Worm (Caenorhabditis elegans) whole organism, L2 larva: ENCODE results near the gene C09E10.3.

Experiments used
- C34F6.9 ChIP-seq: fragments of 150-350 bp; optimal IDR thresholded peaks from 2 replicates; lab custom pipeline; 2014; ENCODE audit warnings: missing biosample characterization, missing genetic modification characterization
- F13H6.1 ChIP-seq: sonication (generic microtip); optimal IDR thresholded peaks from 2 replicates; lab custom pipeline; 2016; ENCODE audit warnings: missing genetic modification characterization, missing compliant biosample characterization
- R02D3.7 ChIP-seq: fragments of 150-350 bp; optimal IDR thresholded peaks from 2 replicates; lab custom pipeline; 2014; ENCODE audit warnings: missing biosample characterization, missing genetic modification characterization
- Y55F3AM.14 ChIP-seq: fragments of 200-800 bp; sonication (Bioruptor generic); optimal IDR thresholded peaks from 2 replicates; lab custom pipeline; 2018; ENCODE audit warnings: mild to moderate bottlenecking, missing genetic modification characterization, missing compliant biosample characterization
- ZK546.5 ChIP-seq: sonication (generic microtip); optimal IDR thresholded peaks from 2 replicates; lab custom pipeline; 2017; ENCODE audit warnings: missing biosample characterization, missing genetic modification characterization
- alr-1 ChIP-seq: fragments of 150-350 bp; optimal IDR thresholded peaks from 2 replicates; lab custom pipeline; 2014; ENCODE audit warnings: missing biosample characterization, missing genetic modification characterization
- aly-2 ChIP-seq: fragments of 150-350 bp; optimal IDR thresholded peaks from 2 replicates; lab custom pipeline; 2014; ENCODE audit warnings: missing biosample characterization, missing genetic modification characterization
- ama-1 ChIP-seq: fragments of 150-350 bp; optimal IDR thresholded peaks from 2 replicates; lab custom pipeline; 2018; ENCODE audit warnings: inconsistent platforms
- blmp-1 ChIP-seq: sonication (generic microtip); optimal IDR thresholded peaks from 2 replicates; lab custom pipeline; 2017; ENCODE audit warnings: missing genetic modification characterization, mild to moderate bottlenecking, missing compliant biosample characterization, antibody characterized with exemption, moderate library complexity; ENCODE audit not compliant: insufficient read depth
- ceh-16 ChIP-seq: fragments of 150-350 bp; optimal IDR thresholded peaks from 2 replicates; lab custom pipeline; 2014; ENCODE audit warnings: missing biosample characterization, missing genetic modification characterization
- crh-2 ChIP-seq: sonication (generic microtip); optimal IDR thresholded peaks from 2 replicates; lab custom pipeline; 2017; ENCODE audit warnings: missing biosample characterization, missing genetic modification characterization
- dmd-4 ChIP-seq: sonication (generic microtip); optimal IDR thresholded peaks from 2 replicates; lab custom pipeline; 2017; ENCODE audit warnings: missing biosample characterization, missing genetic modification characterization
- egl-27 ChIP-seq: sonication (generic microtip); optimal IDR thresholded peaks from 3 replicates; lab custom pipeline; 2017; ENCODE audit warnings: missing biosample characterization, missing genetic modification reagents, missing genetic modification characterization
- elt-1 ChIP-seq: fragments of 150-350 bp; optimal IDR thresholded peaks from 2 replicates; lab custom pipeline; 2014; ENCODE audit warnings: missing biosample characterization, missing genetic modification characterization
- elt-3 ChIP-seq: sonication (generic microtip); optimal IDR thresholded peaks from 2 replicates; lab custom pipeline; 2017; ENCODE audit warnings: missing biosample characterization, missing genetic modification characterization
- fos-1 ChIP-seq: fragments of 150-350 bp; optimal IDR thresholded peaks from 2 replicates; lab custom pipeline; 2014; ENCODE audit warnings: missing biosample characterization, missing genetic modification characterization
- gmeb-1 ChIP-seq: fragments of 150-350 bp; optimal IDR thresholded peaks from 2 replicates; lab custom pipeline; 2014; ENCODE audit warnings: missing biosample characterization, missing genetic modification characterization
- lin-11 ChIP-seq: fragments of 150-350 bp; sonication (generic microtip); optimal IDR thresholded peaks from 2 replicates; lab custom pipeline; 2014; ENCODE audit warnings: missing biosample characterization, missing genetic modification characterization, inconsistent platforms, mixed read lengths
- lin-13 ChIP-seq: fragments of 150-350 bp; optimal IDR thresholded peaks from 2 replicates; lab custom pipeline; 2014; ENCODE audit warnings: missing biosample characterization, missing genetic modification reagents, missing genetic modification characterization
- lin-39 ChIP-seq: fragments of 150-350 bp; optimal IDR thresholded peaks from 2 replicates; lab custom pipeline; 2014; ENCODE audit warnings: missing biosample characterization, missing genetic modification reagents, missing genetic modification characterization
- lsy-2 ChIP-seq, 2 experiments: fragments of 150-350 bp in 1 of 2; sonication (generic microtip) in 1 of 2; optimal IDR thresholded peaks; 2 replicates each; lab custom pipeline; 2014 to 2017; ENCODE audit warnings: missing biosample characterization in 2 of 2, missing genetic modification characterization in 2 of 2
- mab-5 ChIP-seq: fragments of 150-350 bp; optimal IDR thresholded peaks from 2 replicates; lab custom pipeline; 2014; ENCODE audit warnings: missing biosample characterization, missing genetic modification characterization
- mbf-1 ChIP-seq: sonication (generic microtip); optimal IDR thresholded peaks from 2 replicates; lab custom pipeline; 2017; ENCODE audit warnings: missing biosample characterization, missing genetic modification characterization
- mdl-1 ChIP-seq, 2 experiments: fragments of 150-350 bp in 1 of 2; sonication (generic microtip) in 1 of 2; optimal IDR thresholded peaks; 2 replicates each; lab custom pipeline; 2017; ENCODE audit warnings: missing biosample characterization in 2 of 2, missing genetic modification characterization in 2 of 2
- nhr-10 ChIP-seq: sonication (generic microtip); optimal IDR thresholded peaks from 2 replicates; lab custom pipeline; 2017; ENCODE audit warnings: missing biosample characterization, missing genetic modification characterization
- nhr-11 ChIP-seq: fragments of 150-350 bp; optimal IDR thresholded peaks from 2 replicates; lab custom pipeline; 2014; ENCODE audit warnings: missing biosample characterization, missing genetic modification characterization
- nhr-12 ChIP-seq: fragments of 150-350 bp; optimal IDR thresholded peaks from 2 replicates; lab custom pipeline; 2014; ENCODE audit warnings: missing biosample characterization, missing genetic modification characterization
- nhr-129 ChIP-seq: fragments of 150-350 bp; optimal IDR thresholded peaks from 2 replicates; lab custom pipeline; 2014; ENCODE audit warnings: missing biosample characterization, missing genetic modification characterization
- nhr-21 ChIP-seq: fragments of 150-350 bp; optimal IDR thresholded peaks from 2 replicates; lab custom pipeline; 2014; ENCODE audit warnings: missing biosample characterization, missing genetic modification characterization
- nhr-23 ChIP-seq: fragments of 150-350 bp; optimal IDR thresholded peaks from 2 replicates; lab custom pipeline; 2014; ENCODE audit warnings: missing biosample characterization, missing genetic modification reagents, missing genetic modification characterization
- nhr-237 ChIP-seq: fragments of 150-350 bp; optimal IDR thresholded peaks from 2 replicates; lab custom pipeline; 2014; ENCODE audit warnings: missing biosample characterization, missing genetic modification characterization
- nhr-25 ChIP-seq: fragments of 150-350 bp; sonication (generic microtip); optimal IDR thresholded peaks from 3 replicates; lab custom pipeline; 2014; ENCODE audit warnings: missing biosample characterization, missing genetic modification characterization
- nhr-6 ChIP-seq: fragments of 150-350 bp; optimal IDR thresholded peaks from 2 replicates; lab custom pipeline; 2014; ENCODE audit warnings: missing biosample characterization, missing genetic modification characterization
- nhr-77 ChIP-seq: fragments of 150-350 bp; optimal IDR thresholded peaks from 2 replicates; lab custom pipeline; 2014; ENCODE audit warnings: missing biosample characterization, missing genetic modification characterization
- peb-1 ChIP-seq: fragments of 150-350 bp; optimal IDR thresholded peaks from 2 replicates; lab custom pipeline; 2014; ENCODE audit warnings: missing biosample characterization, missing genetic modification characterization
- sem-4 ChIP-seq: fragments of 150-350 bp; optimal IDR thresholded peaks from 2 replicates; lab custom pipeline; 2014; ENCODE audit warnings: missing biosample characterization, missing genetic modification reagents, missing genetic modification characterization
- skn-1 ChIP-seq: sonication (generic microtip); optimal IDR thresholded peaks from 2 replicates; lab custom pipeline; 2017; ENCODE audit warnings: missing biosample characterization, missing genetic modification characterization
- sma-3 ChIP-seq: sonication (generic microtip); optimal IDR thresholded peaks from 2 replicates; lab custom pipeline; 2016; ENCODE audit warnings: missing genetic modification reagents, missing genetic modification characterization, missing compliant biosample characterization
- sma-9 ChIP-seq, 2 experiments: fragments of 150-350 bp in 1 of 2; sonication (generic microtip) in 1 of 2; optimal IDR thresholded peaks; 2 replicates each; lab custom pipeline; 2014 to 2016; ENCODE audit warnings: missing genetic modification characterization in 2 of 2, mild to moderate bottlenecking in 1 of 2, missing biosample characterization in 1 of 2, missing compliant biosample characterization in 1 of 2, missing genetic modification reagents in 1 of 2, moderate library complexity in 1 of 2
- snpc-4 ChIP-seq: fragments of 150-350 bp; optimal IDR thresholded peaks from 2 replicates; lab custom pipeline; 2014; ENCODE audit warnings: missing biosample characterization, missing genetic modification characterization
- unc-39 ChIP-seq: fragments of 150-350 bp; optimal IDR thresholded peaks from 2 replicates; lab custom pipeline; 2014; ENCODE audit warnings: missing biosample characterization, missing genetic modification characterization
- unc-55 ChIP-seq: fragments of 150-350 bp; sonication (generic microtip); optimal IDR thresholded peaks from 3 replicates; lab custom pipeline; 2014; ENCODE audit warnings: missing biosample characterization, missing genetic modification reagents, missing genetic modification characterization
- unc-62 ChIP-seq: fragments of 150-350 bp; optimal IDR thresholded peaks from 2 replicates; lab custom pipeline; 2014; ENCODE audit warnings: missing biosample characterization, missing genetic modification reagents, missing genetic modification characterization
- zag-1 ChIP-seq: fragments of 150-350 bp; optimal IDR thresholded peaks from 2 replicates; lab custom pipeline; 2014; ENCODE audit warnings: missing biosample characterization, missing genetic modification characterization
- ztf-1 ChIP-seq: fragments of 200-800 bp; sonication (Bioruptor generic); conservative IDR thresholded peaks from 2 replicates; pipeline ENCODE4 v1.3.6; 2022; ENCODE audit warnings: missing genetic modification characterization, missing compliant biosample characterization
- ztf-11 ChIP-seq: sonication (generic microtip); optimal IDR thresholded peaks from 2 replicates; lab custom pipeline; 2017; ENCODE audit warnings: missing biosample characterization, missing genetic modification characterization
- ztf-4 ChIP-seq: fragments of 150-350 bp; optimal IDR thresholded peaks from 2 replicates; lab custom pipeline; 2014; ENCODE audit warnings: missing biosample characterization, missing genetic modification characterization

C09E10.3 gene

DNA sequence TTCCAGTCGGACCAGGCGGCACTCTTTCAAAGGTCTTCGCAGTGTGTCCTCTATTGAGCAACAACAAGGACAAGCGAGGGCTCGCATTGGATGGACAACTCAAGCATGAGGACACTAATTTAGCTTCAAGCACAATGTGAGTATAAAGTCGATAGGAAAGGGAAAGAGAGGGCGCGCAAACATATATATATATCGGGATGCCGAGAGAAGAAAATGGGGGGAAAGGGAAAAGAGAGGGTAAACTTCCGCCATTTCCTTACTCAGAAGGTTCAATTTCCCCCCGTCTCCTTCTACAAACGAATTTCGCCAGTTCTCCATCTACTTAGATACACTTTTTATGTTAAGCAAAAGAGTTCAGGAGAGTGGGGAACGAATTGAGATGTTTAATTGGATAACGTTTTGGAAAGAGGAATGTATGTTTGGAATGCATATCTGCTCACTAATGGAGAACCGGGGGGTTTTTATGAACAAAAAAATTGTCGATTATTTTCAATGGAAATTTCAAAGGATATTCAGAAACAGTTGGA, 38.6 kb downstream of the C09E10.3 start:
- TF ChIP-seq sma-9 (GFP tag; optimal IDR thresholded peaks at IDR 0.05; lab: Kevin White, UChicago) (peak; percentile 19), sma-9 (tag; optimal IDR thresholded peaks at IDR 0.05; lab: Kevin White, UChicago) (no peak), F13H6.1 (tag; lab: Kevin White, UChicago) (peak; percentile 16), unc-55 (peak; percentile 5), peb-1 (tag; lab: Kevin White, UChicago) (no peak), mbf-1 (tag; lab: Kevin White, UChicago) (no peak), C34F6.9 (peak; percentile 32), lsy-2 (tag; optimal IDR thresholded peaks at IDR 0.05; lab: Kevin White, UChicago) (peak in 1 of 2 experiments; percentile 23)

DNA sequence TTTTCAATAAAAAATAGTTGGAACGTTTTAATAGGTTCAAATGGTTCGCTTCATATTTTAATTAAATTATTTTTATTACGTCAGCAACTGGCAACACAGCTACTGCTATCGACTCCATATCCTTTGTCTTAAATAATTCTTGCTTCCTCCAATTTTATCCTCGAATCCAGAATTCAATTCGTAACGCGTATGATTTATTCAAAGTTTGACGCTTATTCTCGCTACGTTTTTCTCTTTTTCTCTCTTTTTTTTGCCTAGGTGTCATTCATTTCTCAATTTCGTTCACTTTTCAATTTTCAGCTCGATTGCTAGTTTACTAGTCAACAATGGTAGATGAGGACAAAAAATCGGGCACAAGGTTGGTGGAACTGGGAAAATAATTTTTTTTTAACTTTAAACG, 40.7 kb downstream of the C09E10.3 start, which contains the start of gene arr-1:
arr-1 (plus strand) TSS at position 301 of the 400 bp plus-strand sequence.
- TF ChIP-seq unc-39 (tag; lab: Kevin White, UChicago) (no peak), mab-5 (tag; lab: Kevin White, UChicago) (no peak), lsy-2 (tag; optimal IDR thresholded peaks at IDR 0.05; lab: Kevin White, UChicago) (no peak), lin-13 (no peak), sem-4 (tag; lab: Kevin White, UChicago) (no peak), gmeb-1 (tag; lab: Kevin White, UChicago) (no peak), skn-1 (no peak), ztf-11 (no peak), R02D3.7 (no peak), F13H6.1 (tag; lab: Kevin White, UChicago) (no peak)
- TF ChIP-seq, all 48 proteins: peak for 0

ce11 chrX:949466-949865, 41.7 kb downstream of the C09E10.3 start:
- no peak for TF ChIP-seq ama-1 (lab: Kevin White, UChicago)
- TF ChIP-seq nhr-25 (tag; lab: Kevin White, UChicago), result peak; percentile 75
- no peak for TF ChIP-seq nhr-77 (tag; lab: Kevin White, UChicago)
- TF ChIP-seq nhr-6 (tag; lab: Kevin White, UChicago), result peak; percentile 93
- peak; percentile 84 for TF ChIP-seq ceh-16 (tag; lab: Kevin White, UChicago)
- peak; percentile 78 for TF ChIP-seq sma-3 (GFP tag; lab: Kevin White, UChicago)
- peak; percentile 91 for TF ChIP-seq Y55F3AM.14 (GFP tag; lab: Kevin White, UChicago)
- no peak for TF ChIP-seq R02D3.7
- TF ChIP-seq mab-5 (tag; lab: Kevin White, UChicago), result peak; percentile 96
- no peak for TF ChIP-seq dmd-4 (tag; lab: Kevin White, UChicago)
- TF ChIP-seq unc-55, result peak; percentile 99
- TF ChIP-seq blmp-1 (tag; lab: Kevin White, UChicago), result peak; percentile 57
- TF ChIP-seq snpc-4, result peak; percentile 74
- TF ChIP-seq nhr-21, result peak; percentile 87
- TF ChIP-seq skn-1, result peak; percentile 54
- peak; percentile 83 for TF ChIP-seq lin-11 (tag; lab: Kevin White, UChicago)
- TF ChIP-seq mbf-1 (tag; lab: Kevin White, UChicago), result no peak
- peak; percentile 94 for TF ChIP-seq egl-27
- peak; percentile 13 for TF ChIP-seq ZK546.5 (tag; lab: Kevin White, UChicago)
- TF ChIP-seq gmeb-1 (tag; lab: Kevin White, UChicago), result peak; percentile 64
- no peak for TF ChIP-seq ztf-1 (GFP tag; lab: Robert Waterston, UW)
- TF ChIP-seq nhr-11, result no peak
- peak; percentile 97 for TF ChIP-seq zag-1
- TF ChIP-seq sma-9 (GFP tag; optimal IDR thresholded peaks at IDR 0.05; lab: Kevin White, UChicago), result peak; percentile 95
- TF ChIP-seq sma-9 (tag; optimal IDR thresholded peaks at IDR 0.05; lab: Kevin White, UChicago), result no peak
- no peak for TF ChIP-seq peb-1 (tag; lab: Kevin White, UChicago)
- no peak for TF ChIP-seq nhr-12 (tag; lab: Kevin White, UChicago)
- TF ChIP-seq mdl-1 (tag; optimal IDR thresholded peaks at IDR 0.05; lab: Kevin White, UChicago), result peak in 1 of 2 experiments; percentile 82
- peak; percentile 58 for TF ChIP-seq unc-39 (tag; lab: Kevin White, UChicago)
- TF ChIP-seq lin-39 (tag; lab: Kevin White, UChicago), result peak; percentile 71
- no peak for TF ChIP-seq nhr-23
- TF ChIP-seq nhr-237 (tag; lab: Kevin White, UChicago), result no peak
- peak; percentile 58 for TF ChIP-seq nhr-10
- peak; percentile 44 for TF ChIP-seq ztf-11
- peak; percentile 98 for TF ChIP-seq nhr-129
- TF ChIP-seq fos-1 (tag; lab: Kevin White, UChicago), result peak; percentile 84
- TF ChIP-seq F13H6.1 (tag; lab: Kevin White, UChicago), result peak; percentile 96
- no peak for TF ChIP-seq alr-1 (tag; lab: Kevin White, UChicago)
- peak; percentile 94 for TF ChIP-seq sem-4 (tag; lab: Kevin White, UChicago)
- peak; percentile 73 for TF ChIP-seq aly-2 (tag; lab: Kevin White, UChicago)
- TF ChIP-seq elt-1 (tag; lab: Kevin White, UChicago), result no peak
- TF ChIP-seq C34F6.9, result peak; percentile 98
- TF ChIP-seq lsy-2 (tag; optimal IDR thresholded peaks at IDR 0.05; lab: Kevin White, UChicago), result peak; percentile 77 to 90
- TF ChIP-seq crh-2 (tag; lab: Kevin White, UChicago), result peak; percentile 85
- peak; percentile 83 for TF ChIP-seq ztf-4 (tag; lab: Kevin White, UChicago)
- peak; percentile 51 for TF ChIP-seq unc-62 (GFP tag; lab: Kevin White, UChicago)
- no peak for TF ChIP-seq elt-3 (tag; lab: Kevin White, UChicago)
